Fruit fly (Drosophila melanogaster): ENCODE results near the gene Exo84.

Gene Exo84

dm6 chr3R:26098502-26099210, 46.6 kb upstream of the Exo84 start, which contains the start of gene dysf (continued):
- TF ChIP-seq danr (GFP tag; IDR thresholded peaks at IDR 0.05) (peak; percentile 40; the same call in 1 of the 2 replicates), Chrac-16 (GFP tag; optimal IDR thresholded peaks at IDR 0.05) (peak; percentile 30), sim (GFP tag; IDR thresholded peaks at IDR 0.05) (no peak), bsh (GFP tag; optimal IDR thresholded peaks at IDR 0.05) (peak; percentile 2 to 60), CG11560 (tag; IDR thresholded peaks at IDR 0.05) (no peak), gcm (GFP tag; optimal IDR thresholded peaks at IDR 0.05) (peak; percentile 65), CG17829 (tag; optimal IDR thresholded peaks at IDR 0.05) (peak; percentile 85), fd96Cb (tag; optimal IDR thresholded peaks at IDR 0.05) (peak; percentile 76), Optix (GFP tag; IDR thresholded peaks at IDR 0.05) (no peak), CG13287 (GFP tag; IDR thresholded peaks at IDR 0.05; ENCODE audit: partially characterized antibody) (no peak), CG10366 (GFP tag; IDR thresholded peaks at IDR 0.05) (no peak; the same call in 1 of the 2 replicates), eyg (GFP tag; optimal IDR thresholded peaks at IDR 0.05) (no peak), ase (GFP tag; IDR thresholded peaks at IDR 0.05) (peak; percentile 28; the same call in 1 of the 3 replicates), Blimp-1 (GFP tag; optimal IDR thresholded peaks at IDR 0.05) (peak; percentile 71), CG6654 (GFP tag; optimal IDR thresholded peaks at IDR 0.05) (peak; percentile 12), D19B (GFP tag; optimal IDR thresholded peaks at IDR 0.05) (no peak), bcd (GFP tag; optimal IDR thresholded peaks at IDR 0.05) (peak; percentile 67), Dp (GFP tag; optimal IDR thresholded peaks at IDR 0.05) (no peak), BtbVII (GFP tag; optimal IDR thresholded peaks at IDR 0.05) (peak; percentile 38), lilli (GFP tag; optimal IDR thresholded peaks at IDR 0.05) (no peak), CG10979 (tag; optimal IDR thresholded peaks at IDR 0.05) (peak; percentile 89), Aef1 (GFP tag; IDR thresholded peaks at IDR 0.05) (peak; percentile 27; the same call in 1 of the 3 replicates), CG15269 (tag; optimal IDR thresholded peaks at IDR 0.05) (peak; percentile 70), Hr3 (GFP tag; optimal IDR thresholded peaks at IDR 0.05) (peak; percentile 77), CG4424 (GFP tag; optimal IDR thresholded peaks at IDR 0.05) (peak; percentile 58), Xrp1 (GFP tag; IDR thresholded peaks at IDR 0.05) (peak; percentile 73), Atf3 (GFP tag; optimal IDR thresholded peaks at IDR 0.05) (no peak), CG10267 (tag; optimal IDR thresholded peaks at IDR 0.05) (peak; percentile 80), maf-S (GFP tag; optimal IDR thresholded peaks at IDR 0.05) (no peak), CG12659 (GFP tag; optimal IDR thresholded peaks at IDR 0.05) (peak; percentile 72), chinmo (GFP tag; IDR thresholded peaks at IDR 0.05; ENCODE audit: partially characterized antibody) (no peak), gfzf (GFP tag; optimal IDR thresholded peaks at IDR 0.05) (no peak), Doc2 (GFP tag; IDR thresholded peaks at IDR 0.05) (no peak), Sry-δ (GFP tag; optimal IDR thresholded peaks at IDR 0.05) (no peak), br (optimal IDR thresholded peaks at IDR 0.05) (no peak), Stat92E (GFP tag; optimal IDR thresholded peaks at IDR 0.05) (no peak), salm (tag; optimal IDR thresholded peaks at IDR 0.05) (no peak), CG14441 (GFP tag; IDR thresholded peaks at IDR 0.05) (no peak), CG8944 (GFP tag; optimal IDR thresholded peaks at IDR 0.05) (no peak), CG2116 (GFP tag; optimal IDR thresholded peaks at IDR 0.05) (peak; percentile 16), slbo (GFP tag; IDR thresholded peaks at IDR 0.05) (peak; percentile 59), pros (GFP tag; optimal IDR thresholded peaks at IDR 0.05) (no peak), fd64A (GFP tag; optimal IDR thresholded peaks at IDR 0.05) (no peak), MESR4 (GFP tag; optimal IDR thresholded peaks at IDR 0.05) (no peak), CG7839 (tag; optimal IDR thresholded peaks at IDR 0.05) (peak; percentile 84), CG6254 (GFP tag; optimal IDR thresholded peaks at IDR 0.05) (peak; percentile 34)

All from whole organism, embryonic.